Worm (Caenorhabditis elegans): Measurements from ENCODE around the gene ZK757.10.

The ZK757.10 gene

DNA sequence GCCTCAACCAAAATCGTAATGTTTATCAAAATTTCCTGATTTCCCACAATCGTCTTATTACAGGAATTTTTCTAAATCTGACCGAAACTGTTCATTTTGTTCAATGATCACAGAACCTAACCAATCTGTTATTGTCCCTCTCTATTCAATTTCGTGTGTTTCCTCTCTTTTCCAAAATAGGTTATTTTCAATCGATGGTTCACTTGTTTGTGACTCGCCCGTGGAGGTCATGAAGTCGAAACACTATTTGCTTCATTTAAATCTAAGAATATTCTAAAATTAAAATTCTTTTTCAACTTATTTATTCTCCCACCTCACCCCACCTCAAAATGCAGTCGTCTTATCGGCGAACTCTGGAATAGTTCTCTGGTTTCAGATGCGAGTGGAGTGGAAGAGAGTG is 26.2 kb upstream of the ZK757.10 start:
- TF ChIP-seq elt-2 (tag; optimal IDR thresholded peaks at IDR 0.05) (peak; percentile 21), pqm-1 (tag; optimal IDR thresholded peaks at IDR 0.05) (peak; percentile 49), nhr-67 (tag; optimal IDR thresholded peaks at IDR 0.05) (no peak)

DNA sequence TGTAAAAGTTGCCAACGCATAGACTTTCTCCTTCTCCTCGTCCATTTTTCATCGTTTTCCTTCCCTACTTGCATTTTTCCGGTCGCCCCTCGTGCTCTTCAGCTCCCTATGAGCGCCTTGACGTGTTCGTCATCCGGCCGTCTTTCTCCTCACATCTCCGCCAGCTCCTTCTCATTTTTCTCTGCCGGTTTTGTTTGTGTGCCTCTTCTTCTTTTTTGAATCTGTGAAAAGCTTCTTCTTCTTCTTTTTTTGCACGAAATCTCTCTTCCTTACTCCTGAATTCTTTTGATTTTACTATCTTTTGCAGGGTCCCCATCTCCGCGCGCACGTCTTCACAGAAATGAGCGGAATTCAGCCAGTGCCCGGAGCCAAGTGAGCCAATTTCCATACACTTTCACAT is 25.5 kb upstream of the ZK757.10 start, which contains the start of gene K11H3.3:
TSS of gene K11H3.3 (plus strand) at position 308 of the 400 bp plus-strand sequence.
- peak; percentile 49 for TF ChIP-seq lin-39 (tag; optimal IDR thresholded peaks at IDR 0.05)
- TF ChIP-seq nhr-43 (tag; optimal IDR thresholded peaks at IDR 0.05; ENCODE audit: poor library complexity, severe bottlenecking) = no peak
- no peak for TF ChIP-seq tbx-2 (tag; optimal IDR thresholded peaks at IDR 0.05)

DNA sequence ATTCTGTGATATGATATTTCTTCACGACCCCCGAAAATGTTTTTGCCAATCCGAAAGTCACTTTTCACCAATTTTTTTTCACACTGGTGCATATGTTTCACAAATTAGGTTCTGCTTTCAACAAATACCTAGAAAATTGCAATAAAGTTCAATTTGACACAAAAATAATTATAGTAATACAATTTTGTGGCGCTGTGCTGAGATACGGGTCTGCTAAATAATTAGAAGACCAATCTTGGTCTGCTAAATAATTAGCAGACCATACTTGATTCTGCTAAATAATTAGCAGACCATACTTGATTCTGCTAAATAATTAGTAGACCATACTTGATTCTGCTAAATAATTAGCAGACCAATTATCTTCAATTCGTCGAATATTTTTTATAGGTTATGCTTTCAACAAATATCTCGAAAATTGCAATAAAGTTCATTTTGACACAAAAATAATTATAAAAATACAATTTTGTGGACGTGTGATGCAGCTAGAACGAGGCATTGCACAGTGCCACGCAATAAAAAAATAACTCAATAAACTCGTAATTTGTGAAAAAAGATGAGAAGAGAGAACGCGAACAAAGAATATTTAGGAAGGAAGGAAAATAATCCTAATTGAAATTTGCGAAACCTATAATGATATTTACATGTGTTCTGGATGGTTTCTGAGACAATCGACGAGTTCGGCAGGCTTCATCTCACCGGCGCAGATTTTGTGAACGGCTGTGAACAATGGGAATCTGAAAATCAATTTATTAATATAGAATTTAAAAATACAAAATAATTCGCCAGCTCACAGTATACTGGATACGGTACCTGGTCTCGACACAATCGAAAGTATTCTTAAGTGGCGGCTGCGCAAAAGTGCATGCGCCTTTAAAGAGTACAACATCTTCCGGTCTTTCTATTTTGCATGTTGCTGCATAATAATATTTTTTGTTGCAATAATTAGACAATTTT is 23.1 kb upstream of the ZK757.10 start:
- no peak for TF ChIP-seq fkh-10 (GFP tag; optimal IDR thresholded peaks at IDR 0.05)
- peak; percentile 7 for TF ChIP-seq ama-1 (optimal IDR thresholded peaks at IDR 0.05)
- peak; percentile 15 for TF ChIP-seq elt-2 (tag; optimal IDR thresholded peaks at IDR 0.05)

DNA sequence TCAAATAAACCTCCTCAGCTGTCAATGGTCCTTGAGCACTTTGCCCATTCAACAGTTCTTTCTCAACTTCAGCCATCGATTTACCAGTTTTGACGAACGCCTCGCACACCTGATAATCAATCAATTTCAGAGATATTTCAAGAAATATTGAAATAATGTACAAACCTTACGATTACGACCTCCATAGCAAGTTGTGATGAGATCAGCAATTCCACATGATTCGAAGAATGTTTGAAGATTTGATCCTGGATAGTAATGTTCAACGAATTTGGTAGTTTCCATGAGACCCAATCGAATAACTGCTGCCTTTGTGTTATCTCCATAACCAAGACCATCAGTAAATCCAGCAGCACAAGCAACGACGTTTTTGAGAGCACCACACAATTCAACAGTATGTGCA is 22.1 kb upstream of the ZK757.10 start:
- TF ChIP-seq unc-39 (tag; optimal IDR thresholded peaks at IDR 0.05) (no peak), R02D3.7 (tag; optimal IDR thresholded peaks at IDR 0.05) (no peak), tbx-2 (tag; optimal IDR thresholded peaks at IDR 0.05) (no peak), jun-1 (tag; optimal IDR thresholded peaks at IDR 0.05) (no peak), ZK546.5 (tag; optimal IDR thresholded peaks at IDR 0.05) (no peak), zag-1 (tag; optimal IDR thresholded peaks at IDR 0.05) (no peak), aly-2 (tag; optimal IDR thresholded peaks at IDR 0.05) (no peak), nhr-43 (tag; optimal IDR thresholded peaks at IDR 0.05; ENCODE audit: poor library complexity, severe bottlenecking) (no peak), pqm-1 (tag; optimal IDR thresholded peaks at IDR 0.05) (no peak), lin-39 (tag; optimal IDR thresholded peaks at IDR 0.05) (no peak), egl-5 (tag; optimal IDR thresholded peaks at IDR 0.05) (no peak), fkh-10 (GFP tag; optimal IDR thresholded peaks at IDR 0.05) (no peak), elt-1 (tag; optimal IDR thresholded peaks at IDR 0.05) (no peak), ceh-9 (tag; optimal IDR thresholded peaks at IDR 0.05) (no peak), nfya-1 (tag; optimal IDR thresholded peaks at IDR 0.05; ENCODE audit: insufficient read depth) (no peak), elt-2 (tag; optimal IDR thresholded peaks at IDR 0.05) (no peak), ztf-11 (tag; optimal IDR thresholded peaks at IDR 0.05) (no peak), nhr-11 (tag; optimal IDR thresholded peaks at IDR 0.05) (no peak)

DNA sequence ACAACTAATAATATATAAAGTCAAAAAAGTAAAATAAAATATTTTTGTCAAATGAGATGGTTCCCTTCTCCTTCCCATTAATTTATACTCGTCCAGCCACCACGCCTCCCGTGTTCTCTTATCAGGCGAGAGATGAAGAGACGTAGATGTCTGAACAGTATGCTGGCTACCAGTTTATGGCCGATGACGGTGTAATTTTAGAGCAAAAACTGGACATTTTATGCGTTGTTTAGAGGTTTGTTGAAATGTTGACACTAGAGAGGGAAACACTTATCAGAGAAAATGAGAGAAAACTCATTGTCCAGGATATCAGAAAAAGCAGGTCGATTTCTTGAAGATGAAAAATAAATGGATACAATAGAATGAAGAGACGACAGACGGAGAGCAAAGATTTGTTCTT is 19.9 kb upstream of the ZK757.10 start:
- TF ChIP-seq egl-27 (tag; optimal IDR thresholded peaks at IDR 0.05) = no peak
- peak; percentile 70 for TF ChIP-seq elt-2 (tag; optimal IDR thresholded peaks at IDR 0.05)
- no peak for TF ChIP-seq pqm-1 (tag; optimal IDR thresholded peaks at IDR 0.05)
- peak; percentile 28 for TF ChIP-seq pha-4 (tag; optimal IDR thresholded peaks at IDR 0.05)
- no peak for TF ChIP-seq ZK546.5 (tag; optimal IDR thresholded peaks at IDR 0.05)
- no peak for TF ChIP-seq fkh-2 (tag; optimal IDR thresholded peaks at IDR 0.05)
- TF ChIP-seq skn-1 (tag; optimal IDR thresholded peaks at IDR 0.05) = no peak

DNA sequence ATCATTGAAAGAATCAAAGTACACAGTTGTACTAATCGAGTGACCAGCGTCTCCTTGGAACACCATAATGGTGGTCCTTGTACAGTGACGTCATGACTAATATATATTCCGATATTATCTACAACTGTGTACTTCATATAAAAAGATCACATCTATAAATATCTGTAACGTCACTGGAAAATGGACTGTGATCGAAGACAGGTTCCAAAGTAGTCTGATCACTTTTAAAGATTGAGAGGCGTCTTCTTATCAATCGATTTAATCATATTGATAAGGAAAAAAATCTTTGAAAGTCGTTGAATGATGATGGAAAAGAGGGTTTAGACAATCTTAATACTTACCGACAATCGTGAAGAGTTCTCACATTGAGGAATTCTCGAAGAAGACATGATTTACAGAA is 19.0 kb upstream of the ZK757.10 start:
- no peak for TF ChIP-seq nhr-11 (tag; optimal IDR thresholded peaks at IDR 0.05)
- TF ChIP-seq ceh-28 (tag; optimal IDR thresholded peaks at IDR 0.05) = peak; percentile 72
- TF ChIP-seq elt-1 (tag; optimal IDR thresholded peaks at IDR 0.05) = peak; percentile 97
- TF ChIP-seq pqm-1 (tag; optimal IDR thresholded peaks at IDR 0.05) = peak; percentile 68
- TF ChIP-seq nhr-23 (tag; optimal IDR thresholded peaks at IDR 0.05) = peak; percentile 50
- no peak for TF ChIP-seq ceh-16 (tag; optimal IDR thresholded peaks at IDR 0.05)
- peak; percentile 68 for TF ChIP-seq elt-2 (tag; optimal IDR thresholded peaks at IDR 0.05)
- TF ChIP-seq ceh-82 (tag; optimal IDR thresholded peaks at IDR 0.05) = no peak
- TF ChIP-seq nhr-43 (tag; optimal IDR thresholded peaks at IDR 0.05; ENCODE audit: poor library complexity, severe bottlenecking) = peak; percentile 30
- TF ChIP-seq pha-4 (tag; optimal IDR thresholded peaks at IDR 0.05) = peak; percentile 1
- no peak for TF ChIP-seq zag-1 (tag; optimal IDR thresholded peaks at IDR 0.05)
- no peak for TF ChIP-seq elt-3 (tag; optimal IDR thresholded peaks at IDR 0.05)
